Fruit fly (Drosophila melanogaster) whole organism, wandering third instar larva: ENCODE measurements around the gene RpS10a.

Source experiments
- Abd-B ChIP-seq: fragments of >200 bp; optimal IDR thresholded peaks from 2 replicates; lab custom pipeline; 2017; ENCODE audit warnings: missing biosample characterization, missing genetic modification characterization
- CG32264 ChIP-seq: fragments of 200-800 bp; sonication (Bioruptor generic); optimal IDR thresholded peaks from 2 replicates; lab custom pipeline; 2016; ENCODE audit warnings: missing biosample characterization, missing genetic modification characterization
- CG9705 ChIP-seq: fragments of 200-800 bp; sonication (Bioruptor generic); optimal IDR thresholded peaks from 2 replicates; lab custom pipeline; 2018; ENCODE audit warnings: missing biosample characterization, mild to moderate bottlenecking, missing genetic modification characterization
- CrebA ChIP-seq: fragments of 200-800 bp; sonication (Bioruptor generic); optimal IDR thresholded peaks from 2 replicates; lab custom pipeline; 2016; ENCODE audit warnings: missing biosample characterization, mild to moderate bottlenecking, missing genetic modification characterization, borderline replicate concordance
- Dfd ChIP-seq: fragments of >200 bp; optimal IDR thresholded peaks from 2 replicates; lab custom pipeline; 2017; ENCODE audit warnings: missing biosample characterization, missing genetic modification characterization
- Dif ChIP-seq: fragments of 200-275, 200-300 bp; sonication (Bioruptor generic); optimal IDR thresholded peaks from 2 replicates; lab custom pipeline; 2018; ENCODE audit warnings: missing biosample characterization, missing genetic modification characterization; ENCODE audit not compliant: partially characterized antibody
- GATAd ChIP-seq: sonication (Bioruptor generic); optimal IDR thresholded peaks from 2 replicates; lab custom pipeline; 2016; ENCODE audit warnings: missing biosample characterization, missing genetic modification characterization
- HLH106 ChIP-seq: fragments of 200-800 bp; optimal IDR thresholded peaks from 3 replicates; lab custom pipeline; 2019; ENCODE audit warnings: missing biosample characterization, mild to moderate bottlenecking, missing genetic modification characterization, moderate library complexity
- Hnf4 ChIP-seq: fragments of 200-800 bp; sonication (Bioruptor generic); optimal IDR thresholded peaks from 2 replicates; lab custom pipeline; 2016; ENCODE audit warnings: missing biosample characterization, mild to moderate bottlenecking, missing genetic modification characterization
- Hr78 ChIP-seq: fragments of >200 bp; optimal IDR thresholded peaks from 2 replicates; lab custom pipeline; 2017; ENCODE audit warnings: missing biosample characterization, missing genetic modification characterization
- Hr83 ChIP-seq: fragments of 200-300 bp; sonication (Bioruptor generic); optimal IDR thresholded peaks from 2 replicates; lab custom pipeline; 2016; ENCODE audit warnings: missing biosample characterization, mild to moderate bottlenecking, missing genetic modification characterization, moderate library complexity; ENCODE audit not compliant: poor library complexity, severe bottlenecking
- Jra ChIP-seq: sonication (Bioruptor generic); optimal IDR thresholded peaks from 2 replicates; lab custom pipeline; 2016; ENCODE audit warnings: missing biosample characterization, missing genetic modification characterization
- Mio ChIP-seq: sonication (Bioruptor generic); optimal IDR thresholded peaks from 2 replicates; lab custom pipeline; 2016; ENCODE audit warnings: missing biosample characterization, missing genetic modification characterization
- Myc ChIP-seq: fragments of >200 bp; optimal IDR thresholded peaks from 2 replicates; lab custom pipeline; 2017
- N ChIP-seq: fragments of >200 bp; optimal IDR thresholded peaks from 2 replicates; lab custom pipeline; 2018; ENCODE audit warnings: missing biosample characterization, missing external identifiers, missing genetic modification characterization
- OdsH ChIP-seq: fragments of 200-800 bp; sonication (Bioruptor generic); optimal IDR thresholded peaks from 2 replicates; lab custom pipeline; 2016; ENCODE audit warnings: missing biosample characterization, mild to moderate bottlenecking, missing genetic modification characterization
- Rel ChIP-seq, 2 experiments: fragments of 200-800 bp; sonication (Bioruptor generic) in 1 of 2; optimal IDR thresholded peaks; 2 replicates in 1 of 2; 3 replicates in 1 of 2; lab custom pipeline; 2016 to 2019; ENCODE audit warnings: mild to moderate bottlenecking in 2 of 2, missing biosample characterization in 2 of 2, missing genetic modification characterization in 2 of 2, moderate library complexity in 1 of 2
- Sp1 ChIP-seq: fragments of 200-800 bp; sonication (Bioruptor generic); optimal IDR thresholded peaks from 3 replicates; lab custom pipeline; 2019; ENCODE audit warnings: missing biosample characterization, mild to moderate bottlenecking, missing genetic modification characterization, moderate library complexity
- Vsx2 ChIP-seq: fragments of 200-300, 225-300 bp; sonication (Bioruptor generic); optimal IDR thresholded peaks from 2 replicates; lab custom pipeline; 2018; ENCODE audit warnings: missing biosample characterization, missing genetic modification characterization; ENCODE audit not compliant: partially characterized antibody
- br ChIP-seq: fragments of 200-800 bp; sonication (Bioruptor generic); optimal IDR thresholded peaks from 2 replicates; lab custom pipeline; 2016; ENCODE audit warnings: missing biosample characterization, missing genetic modification characterization
- brk ChIP-seq: fragments of 200-800 bp; sonication (Bioruptor generic); optimal IDR thresholded peaks from 2 replicates; lab custom pipeline; 2016; ENCODE audit warnings: missing biosample characterization, mild to moderate bottlenecking, missing genetic modification characterization
- dl ChIP-seq, 2 experiments: fragments of 175-275, 200-275 bp in 1 of 2; fragments of 200-275 bp in 1 of 2; sonication (Bioruptor generic); optimal IDR thresholded peaks; lab custom pipeline; 2018; ENCODE audit warnings: mild to moderate bottlenecking in 2 of 2, missing biosample characterization in 2 of 2, missing genetic modification characterization in 2 of 2, moderate library complexity in 2 of 2; ENCODE audit not compliant: partially characterized antibody in 2 of 2, insufficient read depth in 1 of 2
- dmrt93B ChIP-seq: fragments of 200-800 bp; sonication (Bioruptor generic); optimal IDR thresholded peaks from 2 replicates; lab custom pipeline; 2018; ENCODE audit warnings: missing biosample characterization, mild to moderate bottlenecking, missing genetic modification characterization
- dsf ChIP-seq: sonication (Bioruptor generic); optimal IDR thresholded peaks from 2 replicates; lab custom pipeline; 2016; ENCODE audit warnings: missing biosample characterization, missing genetic modification characterization, borderline replicate concordance
- ey ChIP-seq: fragments of 200-800 bp; sonication (Bioruptor generic); optimal IDR thresholded peaks from 2 replicates; lab custom pipeline; 2016; ENCODE audit warnings: missing biosample characterization, missing genetic modification characterization
- foxo ChIP-seq, 2 experiments: fragments of 200-800 bp; sonication (Bioruptor generic); optimal IDR thresholded peaks; 2 replicates in 1 of 2; 3 replicates in 1 of 2; lab custom pipeline; 2016 to 2017; ENCODE audit warnings: missing biosample characterization in 2 of 2, missing genetic modification characterization in 2 of 2
- fru ChIP-seq: fragments of 200-800 bp; sonication (Bioruptor generic); optimal IDR thresholded peaks from 3 replicates; lab custom pipeline; 2016; ENCODE audit warnings: missing biosample characterization, mild to moderate bottlenecking, missing genetic modification characterization
- h ChIP-seq: fragments of 200-800 bp; sonication (Bioruptor generic); optimal IDR thresholded peaks from 3 replicates; lab custom pipeline; 2016; ENCODE audit warnings: missing biosample characterization, mild to moderate bottlenecking, missing genetic modification characterization
- jim ChIP-seq: fragments of 175-275, 200-325 bp; sonication (Bioruptor generic); optimal IDR thresholded peaks from 2 replicates; lab custom pipeline; 2016; ENCODE audit warnings: missing biosample characterization, mild to moderate bottlenecking, missing genetic modification characterization
- lola ChIP-seq: fragments of >200 bp; optimal IDR thresholded peaks from 2 replicates; lab custom pipeline; 2017; ENCODE audit warnings: missing biosample characterization, missing genetic modification characterization
- pan ChIP-seq: fragments of >200 bp; optimal IDR thresholded peaks from 2 replicates; lab custom pipeline; 2017
- psq ChIP-seq: fragments of 200-800 bp; sonication (Bioruptor generic); optimal IDR thresholded peaks from 3 replicates; lab custom pipeline; 2017; ENCODE audit warnings: missing biosample characterization, mild to moderate bottlenecking, missing genetic modification characterization, moderate library complexity
- rgr ChIP-seq: fragments of 200-800 bp; sonication (Bioruptor generic); optimal IDR thresholded peaks from 3 replicates; lab custom pipeline; 2016; ENCODE audit warnings: missing biosample characterization, mild to moderate bottlenecking, missing genetic modification characterization
- sage ChIP-seq: fragments of 200-800 bp; sonication (Bioruptor generic); optimal IDR thresholded peaks from 2 replicates; lab custom pipeline; 2016; ENCODE audit warnings: missing biosample characterization, mild to moderate bottlenecking, missing genetic modification characterization
- sv ChIP-seq: fragments of 200-800 bp; sonication (Bioruptor generic); optimal IDR thresholded peaks from 3 replicates; lab custom pipeline; 2016; ENCODE audit warnings: missing biosample characterization, missing genetic modification characterization
- tai ChIP-seq: sonication (Bioruptor generic); optimal IDR thresholded peaks from 2 replicates; lab custom pipeline; 2016; ENCODE audit warnings: missing biosample characterization, missing genetic modification characterization
- usp ChIP-seq: fragments of >200 bp; optimal IDR thresholded peaks from 2 replicates; lab custom pipeline; 2017; ENCODE audit warnings: missing biosample characterization, missing genetic modification characterization
- woc ChIP-seq: sonication (Bioruptor generic); optimal IDR thresholded peaks from 2 replicates; lab custom pipeline; 2016; ENCODE audit warnings: missing biosample characterization, mild to moderate bottlenecking, missing genetic modification characterization

The RpS10a gene

dm6 chr3R:27607218-27607929 is 45.2 kb upstream of the RpS10a start, which contains the start of the genes dsd and Tusp:
TSS of gene dsd (minus strand) at chr3R:27607396.
TSS of gene Tusp (plus strand) at chr3R:27607879.
- TF ChIP-seq rgr (GFP tag; lab: Kevin White, UChicago) (peak; percentile 82), dsf (GFP tag; lab: Kevin White, UChicago) (peak; percentile 12), brk (GFP tag; lab: Kevin White, UChicago) (peak; percentile 55), Hr78 (GFP tag; lab: Kevin White, UChicago) (no peak), Rel (GFP tag; optimal IDR thresholded peaks at IDR 0.05; lab: Kevin White, UChicago) (no peak), Rel (tag; optimal IDR thresholded peaks at IDR 0.05; lab: Kevin White, UChicago) (peak; percentile 71), woc (GFP tag; lab: Kevin White, UChicago) (peak; percentile 67), Sp1 (GFP tag; lab: Kevin White, UChicago) (peak; percentile 60), foxo (GFP tag; optimal IDR thresholded peaks at IDR 0.05; lab: Kevin White, UChicago) (peak in 1 of 2 experiments; percentile 85), usp (GFP tag; lab: Kevin White, UChicago) (no peak), sage (GFP tag; lab: Kevin White, UChicago) (no peak), Dfd (GFP tag; lab: Kevin White, UChicago) (no peak), sv (GFP tag; lab: Kevin White, UChicago) (peak; percentile 82), fru (peak; percentile 72), Abd-B (GFP tag; lab: Kevin White, UChicago) (no peak), lola (GFP tag; lab: Kevin White, UChicago) (no peak), tai (GFP tag; lab: Kevin White, UChicago) (no peak), dl (GFP tag; optimal IDR thresholded peaks at IDR 0.05; lab: Kevin White, UChicago; ENCODE audit: insufficient read depth in 1 of 2, partially characterized antibody in 2 of 2) (no peak), Hnf4 (GFP tag; lab: Kevin White, UChicago) (peak; percentile 90), Myc (lab: Kevin White, UChicago) (no peak), OdsH (GFP tag; lab: Kevin White, UChicago) (peak; percentile 57), ey (GFP tag; lab: Kevin White, UChicago) (peak; percentile 58), Dif (GFP tag; lab: Kevin White, UChicago) (no peak), pan (lab: Kevin White, UChicago) (no peak), GATAd (GFP tag; lab: Kevin White, UChicago) (peak; percentile 68), Mio (GFP tag; lab: Kevin White, UChicago) (peak; percentile 27), HLH106 (peak; percentile 75), Vsx2 (GFP tag; lab: Kevin White, UChicago) (no peak), dmrt93B (GFP tag; lab: Kevin White, UChicago) (peak; percentile 66), Jra (GFP tag; lab: Kevin White, UChicago) (peak; percentile 46), CG9705 (GFP tag; lab: Kevin White, UChicago) (peak; percentile 60), CrebA (GFP tag; lab: Kevin White, UChicago) (peak; percentile 2), N (GFP tag; lab: Kevin White, UChicago) (no peak), psq (GFP tag; lab: Kevin White, UChicago) (peak; percentile 71), jim (GFP tag; lab: Kevin White, UChicago) (peak; percentile 79), Hr83 (GFP tag; lab: Kevin White, UChicago) (peak; percentile 94), br (peak; percentile 73), h (GFP tag; lab: Kevin White, UChicago) (peak; percentile 79), CG32264 (GFP tag; lab: Kevin White, UChicago) (no peak)

- TF ChIP-seq Jra (GFP tag; lab: Kevin White, UChicago) = no peak
- no peak for TF ChIP-seq pan (lab: Kevin White, UChicago)
- no peak for TF ChIP-seq fru
- TF ChIP-seq Hr78 (GFP tag; lab: Kevin White, UChicago) = no peak
- no peak for TF ChIP-seq OdsH (GFP tag; lab: Kevin White, UChicago)
- no peak for TF ChIP-seq Myc (lab: Kevin White, UChicago)
- no peak for TF ChIP-seq h (GFP tag; lab: Kevin White, UChicago)
- no peak for TF ChIP-seq Rel (GFP tag; optimal IDR thresholded peaks at IDR 0.05; lab: Kevin White, UChicago)
- no peak for TF ChIP-seq Rel (tag; optimal IDR thresholded peaks at IDR 0.05; lab: Kevin White, UChicago)
- no peak for TF ChIP-seq Hr83 (GFP tag; lab: Kevin White, UChicago)
- TF ChIP-seq sv (GFP tag; lab: Kevin White, UChicago) = no peak
- no peak for TF ChIP-seq brk (GFP tag; lab: Kevin White, UChicago)
- TF ChIP-seq CrebA (GFP tag; lab: Kevin White, UChicago) = no peak
- TF ChIP-seq, all 38 proteins: peak for 0
These were observed 44.6 kb upstream of the RpS10a start for dm6 chr3R:27608000-27608399.
